Fruit fly (Drosophila melanogaster): ENCODE measurements around the gene CG15864.

DNA sequence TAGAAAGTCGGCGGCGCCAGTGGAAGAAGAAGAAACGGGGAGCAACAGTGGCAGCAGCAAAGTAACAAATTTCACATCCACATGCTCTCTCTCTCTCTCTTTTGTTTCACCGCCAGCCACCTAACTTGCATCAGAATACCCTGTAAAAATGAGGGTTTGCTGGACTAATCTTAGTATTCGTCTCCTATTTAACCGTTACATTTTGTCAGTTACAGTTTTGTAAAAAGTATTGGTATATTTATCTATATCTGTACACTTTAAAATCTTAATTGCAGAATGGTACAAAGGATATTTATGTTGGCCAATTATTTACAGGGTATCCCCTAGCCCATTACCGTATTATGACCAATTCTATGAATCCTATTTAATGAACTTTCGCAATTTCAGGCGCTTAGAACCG, 14.4 kb upstream of the CG15864 start:
- TF ChIP-seq acj6 (GFP tag; optimal IDR thresholded peaks at IDR 0.05) = peak; percentile 57
- no peak for TF ChIP-seq Blimp-1 (GFP tag; optimal IDR thresholded peaks at IDR 0.05)
- TF ChIP-seq CG10669 (GFP tag; optimal IDR thresholded peaks at IDR 0.05) = no peak
- TF ChIP-seq achi (GFP tag; optimal IDR thresholded peaks at IDR 0.05) = peak; percentile 73
- no peak for TF ChIP-seq CG6854 (GFP tag; optimal IDR thresholded peaks at IDR 0.05)
- TF ChIP-seq fd59A (GFP tag; optimal IDR thresholded peaks at IDR 0.05) = no peak
- no peak for TF ChIP-seq fkh (GFP tag; optimal IDR thresholded peaks at IDR 0.05)
- no peak for TF ChIP-seq CG6808 (GFP tag; optimal IDR thresholded peaks at IDR 0.05)
- TF ChIP-seq Eip93F (GFP tag; optimal IDR thresholded peaks at IDR 0.05) = no peak
- TF ChIP-seq dsx (GFP tag; optimal IDR thresholded peaks at IDR 0.05; ENCODE audit: poor library complexity, severe bottlenecking) = no peak
- no peak for TF ChIP-seq CG8632 (GFP tag; optimal IDR thresholded peaks at IDR 0.05)

Data from whole organism, prepupa.